Fruit fly (Drosophila melanogaster): Measurements from ENCODE around the gene png.

Gene png

dm6 chrX:1398455-1399055 is 41.2 kb upstream of the png start (continued):
- TF ChIP-seq Ada2b (GFP tag; IDR thresholded peaks at IDR 0.05) (peak; percentile 70), sr (GFP tag; IDR thresholded peaks at IDR 0.05) (peak; percentile 12; the same call in 1 of the 3 replicates), hbn (GFP tag; IDR thresholded peaks at IDR 0.05; ENCODE audit: partially characterized antibody) (no peak), zf30C (GFP tag; optimal IDR thresholded peaks at IDR 0.05) (no peak), dan (GFP tag; IDR thresholded peaks at IDR 0.05) (peak; percentile 50; the same call in 1 of the 2 replicates), CG4328 (GFP tag; optimal IDR thresholded peaks at IDR 0.05) (no peak), CG15479 (GFP tag; optimal IDR thresholded peaks at IDR 0.05) (no peak), Deaf1 (tag; optimal IDR thresholded peaks at IDR 0.05) (no peak), CG11723 (GFP tag; optimal IDR thresholded peaks at IDR 0.05) (no peak), sc (optimal IDR thresholded peaks at IDR 0.05) (no peak), sc (GFP tag; optimal IDR thresholded peaks at IDR 0.05) (no peak), Sox100B (GFP tag; optimal IDR thresholded peaks at IDR 0.05) (no peak), stwl (tag; optimal IDR thresholded peaks at IDR 0.05) (no peak), CTCF (GFP tag; optimal IDR thresholded peaks at IDR 0.05) (no peak), CG30431 (GFP tag; optimal IDR thresholded peaks at IDR 0.05) (peak; percentile 57), D (optimal IDR thresholded peaks at IDR 0.05) (no peak), D (GFP tag; optimal IDR thresholded peaks at IDR 0.05) (peak; percentile 58), corto (GFP tag; optimal IDR thresholded peaks at IDR 0.05) (no peak), Dip3 (GFP tag; optimal IDR thresholded peaks at IDR 0.05) (peak; percentile 53), Sin3A (optimal IDR thresholded peaks at IDR 0.05) (no peak), CG31388 (GFP tag; optimal IDR thresholded peaks at IDR 0.05) (no peak), PHDP (tag; optimal IDR thresholded peaks at IDR 0.05) (peak; percentile 59), pb (GFP tag; optimal IDR thresholded peaks at IDR 0.05) (no peak), nerfin-1 (tag; optimal IDR thresholded peaks at IDR 0.05) (peak; percentile 24), CG7745 (tag; optimal IDR thresholded peaks at IDR 0.05) (no peak), ham (GFP tag; IDR thresholded peaks at IDR 0.05) (peak; percentile 26; the same call in 1 of the 2 replicates), MBD-R2 (GFP tag; IDR thresholded peaks at IDR 0.05) (peak; percentile 34; the same call in 1 of the 2 replicates), YL-1 (GFP tag; optimal IDR thresholded peaks at IDR 0.05) (no peak), Hr3 (GFP tag; optimal IDR thresholded peaks at IDR 0.05) (peak; percentile 63), aop (GFP tag; IDR thresholded peaks at IDR 0.05) (no peak), CG5953 (GFP tag; IDR thresholded peaks at IDR 0.05) (0 out of 2 replicates have a peak, but pooled peaks have one; percentile 44), hkb (optimal IDR thresholded peaks at IDR 0.05) (no peak), hkb (GFP tag; IDR thresholded peaks at IDR 0.05) (peak; percentile 72; the same call in 1 of the 2 replicates), CG12299 (tag; optimal IDR thresholded peaks at IDR 0.05) (no peak), CG15696 (tag; optimal IDR thresholded peaks at IDR 0.05) (peak; percentile 38), CG9727 (GFP tag; optimal IDR thresholded peaks at IDR 0.05) (peak; percentile 52), chm (GFP tag; IDR thresholded peaks at IDR 0.05) (no peak), CG34376 (GFP tag; optimal IDR thresholded peaks at IDR 0.05) (no peak), CG4854 (GFP tag; optimal IDR thresholded peaks at IDR 0.05) (no peak), CG6683 (GFP tag; optimal IDR thresholded peaks at IDR 0.05) (no peak), dati (GFP tag; IDR thresholded peaks at IDR 0.05) (peak; percentile 31; the same call in 1 of the 2 replicates), NC2β (GFP tag; optimal IDR thresholded peaks at IDR 0.05) (no peak), p53 (GFP tag; optimal IDR thresholded peaks at IDR 0.05) (no peak), Lim3 (GFP tag; IDR thresholded peaks at IDR 0.05) (peak; percentile 25; the same call in 1 of the 2 replicates), CG12104 (GFP tag; optimal IDR thresholded peaks at IDR 0.05) (peak; percentile 40), Antp (GFP tag; optimal IDR thresholded peaks at IDR 0.05) (peak; percentile 65), gcm (GFP tag; optimal IDR thresholded peaks at IDR 0.05) (peak; percentile 2), CG6791 (GFP tag; IDR thresholded peaks at IDR 0.05; ENCODE audit: partially characterized antibody) (no peak), sna (GFP tag; IDR thresholded peaks at IDR 0.05; ENCODE audit: partially characterized antibody) (no peak), mam (GFP tag; optimal IDR thresholded peaks at IDR 0.05) (peak; percentile 73), E2f1 (GFP tag; IDR thresholded peaks at IDR 0.05) (peak; percentile 64), CG10431 (GFP tag; optimal IDR thresholded peaks at IDR 0.05) (no peak)
